Worm (Caenorhabditis elegans): ENCODE measurements around the gene fkh-8.

Gene fkh-8

DNA sequence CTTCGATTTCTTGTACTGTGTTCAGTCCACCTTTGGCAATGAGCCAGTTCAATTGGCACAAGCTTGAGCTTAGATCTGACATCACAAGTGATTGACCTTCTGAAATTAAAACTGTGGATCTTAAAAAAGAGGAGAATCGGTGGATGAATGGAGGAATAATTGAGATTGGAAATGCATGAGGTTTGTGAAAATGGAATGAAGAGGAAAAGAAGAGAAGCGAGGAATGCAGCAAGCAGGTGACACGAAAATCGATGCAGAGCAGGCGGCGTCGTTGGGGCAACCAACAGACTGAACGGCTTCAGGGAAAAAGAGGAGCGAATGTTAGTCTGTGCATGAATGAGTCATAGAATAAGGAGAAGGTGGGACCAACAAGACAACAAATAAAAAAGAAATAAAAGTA is at the start of gene fkh-8:
Gene fkh-8, minus strand, starts transcription at position 101 of the 400 bp plus-strand sequence.
- TF ChIP-seq tlf-1 (GFP tag; optimal IDR thresholded peaks at IDR 0.05) = no peak
- TF ChIP-seq let-607 (tag; optimal IDR thresholded peaks at IDR 0.05) = no peak
- no peak for TF ChIP-seq rec-8 (tag; optimal IDR thresholded peaks at IDR 0.05)
- TF ChIP-seq madf-8 (GFP tag; conservative IDR thresholded peaks at IDR 0.05) = no peak

DNA sequence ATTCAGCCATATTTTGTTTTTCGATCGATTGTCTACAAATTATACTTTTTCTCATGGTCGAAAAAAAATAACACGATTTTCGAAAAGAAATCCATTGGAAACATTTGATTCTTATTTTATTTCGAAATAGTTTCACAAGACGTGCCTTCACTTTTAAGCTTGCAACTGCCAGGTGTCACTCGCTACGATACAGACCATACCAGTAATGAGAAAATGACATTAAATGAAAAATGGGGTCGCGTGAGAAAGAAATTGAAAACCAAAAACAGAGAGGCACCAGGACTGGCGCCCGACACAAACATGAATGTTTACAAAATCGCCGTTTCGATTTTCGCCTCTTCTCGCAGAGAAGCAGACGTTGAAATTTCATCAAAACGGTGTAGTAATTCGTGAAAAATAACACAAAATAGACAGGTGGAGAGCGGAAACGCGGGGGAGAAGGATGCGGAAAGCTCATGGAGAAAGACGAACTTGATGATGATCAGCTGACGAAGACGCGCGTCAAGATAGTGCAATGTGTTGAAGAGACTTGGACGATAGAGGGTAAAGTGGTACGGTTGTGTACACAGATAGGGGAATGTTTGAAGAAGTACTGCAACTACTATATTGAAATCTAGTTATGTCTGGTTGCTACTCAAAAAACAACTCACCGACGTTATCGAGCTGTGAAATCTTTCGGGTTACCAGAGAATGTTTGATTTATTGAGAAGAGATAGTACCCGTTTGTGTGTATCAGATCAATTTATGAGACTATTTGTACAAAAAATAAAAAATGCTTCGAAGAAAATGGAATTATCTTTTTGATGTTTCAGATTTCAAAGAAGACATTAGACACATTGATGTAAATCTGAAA is 45.1 kb upstream of the fkh-8 start:
- no peak for TF ChIP-seq snpc-4 (GFP tag; optimal IDR thresholded peaks at IDR 0.05)
- TF ChIP-seq snpc-4 (tag; optimal IDR thresholded peaks at IDR 0.05) = peak in 1 of 4 experiments; percentile 20
- TF ChIP-seq madf-6 (GFP tag; IDR thresholded peaks at IDR 0.05) = no peak
- TF ChIP-seq F52B5.7 (tag; optimal IDR thresholded peaks at IDR 0.05) = no peak
- no peak for TF ChIP-seq ztf-25 (GFP tag; IDR thresholded peaks at IDR 0.05)
- no peak for TF ChIP-seq ceh-91 (GFP tag; IDR thresholded peaks at IDR 0.05)
- TF ChIP-seq ceh-58 (GFP tag; IDR thresholded peaks at IDR 0.05) = no peak
- TF ChIP-seq F23B12.7 (tag; optimal IDR thresholded peaks at IDR 0.05; ENCODE audit: insufficient read depth) = peak; percentile 14
- TF ChIP-seq hlh-26 (GFP tag; conservative IDR thresholded peaks at IDR 0.05) = no peak
- no peak for TF ChIP-seq tbp1 (GFP tag; optimal IDR thresholded peaks at IDR 0.05)
- no peak for TF ChIP-seq B0019.2 (GFP tag; conservative IDR thresholded peaks at IDR 0.05)
- TF ChIP-seq T26A5.8 (tag; optimal IDR thresholded peaks at IDR 0.05) = no peak
- TF ChIP-seq nhr-80 (tag; optimal IDR thresholded peaks at IDR 0.05) = peak; percentile 39
- no peak for TF ChIP-seq ztf-22 (GFP tag; optimal IDR thresholded peaks at IDR 0.05)
- TF ChIP-seq hmg-1.2 (GFP tag; IDR thresholded peaks at IDR 0.05) = peak; percentile 18; the same call in 1 of the 2 replicates
- TF ChIP-seq cebp-1 (GFP tag; IDR thresholded peaks at IDR 0.05) = peak; percentile 71; the same call in 1 of the 2 replicates
- TF ChIP-seq cebp-1 (tag; optimal IDR thresholded peaks at IDR 0.05) = peak; percentile 72
- TF ChIP-seq snpc-3.4 (tag; optimal IDR thresholded peaks at IDR 0.05) = no peak
- TF ChIP-seq B0261.1 (tag; optimal IDR thresholded peaks at IDR 0.05) = no peak
- TF ChIP-seq attf-5 (GFP tag; optimal IDR thresholded peaks at IDR 0.05) = peak; percentile 15
- no peak for TF ChIP-seq atf-7 (tag; optimal IDR thresholded peaks at IDR 0.05)
- no peak for TF ChIP-seq lsy-27 (tag; optimal IDR thresholded peaks at IDR 0.05; ENCODE audit: borderline replicate concordance, insufficient read depth)
- TF ChIP-seq Y79H2A.3 (GFP tag; conservative IDR thresholded peaks at IDR 0.05) = no peak

DNA sequence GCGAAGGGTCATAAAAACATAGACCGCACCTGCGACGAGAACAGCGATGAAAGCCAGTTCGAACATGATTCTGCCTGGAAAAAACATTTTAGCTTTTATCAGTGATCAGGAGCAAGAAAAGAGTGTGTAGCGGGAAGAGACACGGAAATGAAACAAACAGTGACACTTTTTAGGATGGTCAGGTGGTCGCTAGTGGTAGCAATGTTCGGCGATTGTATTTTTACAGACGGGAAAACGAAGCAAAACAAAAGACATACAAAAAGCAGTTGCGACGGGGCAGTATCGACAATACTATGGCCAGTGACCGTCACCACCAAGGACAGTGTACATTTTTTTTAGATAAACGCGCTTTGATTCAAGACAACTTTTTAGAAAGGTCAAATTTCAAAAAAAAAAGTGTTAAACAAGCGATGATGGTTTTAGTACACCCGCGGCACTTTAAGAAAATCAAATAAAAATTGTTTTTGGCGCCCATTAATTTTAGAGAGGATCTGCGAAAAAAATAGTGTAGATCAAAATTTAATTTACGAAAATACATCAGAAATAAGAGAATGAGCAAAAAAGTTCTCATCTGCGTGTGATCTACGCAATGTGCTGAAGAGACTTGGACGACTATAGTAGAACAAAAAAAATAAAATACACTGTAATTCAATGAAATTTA is 44.4 kb upstream of the fkh-8 start, which contains the start of gene T24H7.9:
Gene T24H7.9, minus strand, starts transcription at position 74 of the 661 bp plus-strand sequence.
- peak; percentile 74 for TF ChIP-seq efl-1 (GFP tag; optimal IDR thresholded peaks at IDR 0.05)
- TF ChIP-seq attf-5 (GFP tag; optimal IDR thresholded peaks at IDR 0.05) = peak; percentile 26
- peak; percentile 77 for TF ChIP-seq madf-8 (GFP tag; conservative IDR thresholded peaks at IDR 0.05)
- peak; percentile 89 for TF ChIP-seq madf-6 (GFP tag; IDR thresholded peaks at IDR 0.05)
- TF ChIP-seq nhr-80 (tag; optimal IDR thresholded peaks at IDR 0.05) = peak; percentile 68
- TF ChIP-seq F23B12.7 (tag; optimal IDR thresholded peaks at IDR 0.05; ENCODE audit: insufficient read depth) = peak; percentile 32
- peak; percentile 57 for TF ChIP-seq ceh-91 (GFP tag; IDR thresholded peaks at IDR 0.05)
- TF ChIP-seq B0035.1 (tag; optimal IDR thresholded peaks at IDR 0.05) = no peak
- 0 out of 2 replicates have a peak, but pooled peaks have one; percentile 29 for TF ChIP-seq B0336.3 (GFP tag; IDR thresholded peaks at IDR 0.05)
- peak; percentile 26; the same call in 1 of the 2 replicates for TF ChIP-seq F33H1.4 (GFP tag; IDR thresholded peaks at IDR 0.05)
- TF ChIP-seq lsl-1 (GFP tag; optimal IDR thresholded peaks at IDR 0.05) = peak; percentile 24
- TF ChIP-seq xnd-1 (tag; optimal IDR thresholded peaks at IDR 0.05) = peak; percentile 58
- TF ChIP-seq cebp-1 (GFP tag; IDR thresholded peaks at IDR 0.05) = no peak
- TF ChIP-seq cebp-1 (tag; optimal IDR thresholded peaks at IDR 0.05) = peak; percentile 29
- TF ChIP-seq D2030.7 (GFP tag; IDR thresholded peaks at IDR 0.05) = peak; percentile 50; the same call in 1 of the 2 replicates
- TF ChIP-seq egl-18 (GFP tag; IDR thresholded peaks at IDR 0.05) = no peak
- no peak for TF ChIP-seq B0261.1 (tag; optimal IDR thresholded peaks at IDR 0.05)
- 0 out of 2 replicates have a peak, but pooled peaks have one; percentile 17 for TF ChIP-seq nfyb-1 (GFP tag; IDR thresholded peaks at IDR 0.05)
- peak; percentile 35 for TF ChIP-seq dpl-1 (GFP tag; optimal IDR thresholded peaks at IDR 0.05)
- no peak for TF ChIP-seq F57A8.1 (GFP tag; optimal IDR thresholded peaks at IDR 0.05)
